Worm (Caenorhabditis elegans): ENCODE measurements around the gene C36B7.2.

DNA sequence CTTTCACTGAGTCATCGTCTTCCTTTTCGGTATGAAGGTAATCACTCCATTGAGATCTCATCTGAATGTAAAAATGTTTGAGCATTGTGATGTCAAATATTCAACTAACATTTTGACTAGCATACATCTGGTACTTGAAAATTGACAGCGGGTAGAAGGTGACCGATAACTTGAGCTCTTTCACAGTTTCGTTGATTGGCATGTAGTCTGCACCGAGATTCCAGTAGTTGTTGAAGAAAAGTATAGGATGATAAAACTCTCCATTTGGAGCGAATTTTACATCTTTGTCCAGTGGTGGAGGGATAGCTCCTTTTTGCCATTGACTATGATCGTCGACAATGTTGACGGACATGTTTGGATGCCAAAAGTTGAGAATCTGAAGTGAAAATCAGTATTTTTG lies 7.2 kb upstream of the C36B7.2 start:
- TF ChIP-seq nhr-12 (tag; optimal IDR thresholded peaks at IDR 0.05), result no peak
- TF ChIP-seq ces-1 (GFP tag; optimal IDR thresholded peaks at IDR 0.05), result no peak
- no peak for TF ChIP-seq elt-3 (tag; optimal IDR thresholded peaks at IDR 0.05)
- no peak for TF ChIP-seq ham-2 (GFP tag; optimal IDR thresholded peaks at IDR 0.05)
- no peak for TF ChIP-seq nhr-237 (tag; optimal IDR thresholded peaks at IDR 0.05)
- TF ChIP-seq lsy-2 (tag; optimal IDR thresholded peaks at IDR 0.05), result no peak
